Worm (Caenorhabditis elegans): ENCODE data around the gene tsen-34.
"Not testable (repeated sequence)": the region's sequence is repeated elsewhere in the genome, so short reads cannot be mapped to it uniquely, and the experiment has no call there.

The tsen-34 gene

DNA sequence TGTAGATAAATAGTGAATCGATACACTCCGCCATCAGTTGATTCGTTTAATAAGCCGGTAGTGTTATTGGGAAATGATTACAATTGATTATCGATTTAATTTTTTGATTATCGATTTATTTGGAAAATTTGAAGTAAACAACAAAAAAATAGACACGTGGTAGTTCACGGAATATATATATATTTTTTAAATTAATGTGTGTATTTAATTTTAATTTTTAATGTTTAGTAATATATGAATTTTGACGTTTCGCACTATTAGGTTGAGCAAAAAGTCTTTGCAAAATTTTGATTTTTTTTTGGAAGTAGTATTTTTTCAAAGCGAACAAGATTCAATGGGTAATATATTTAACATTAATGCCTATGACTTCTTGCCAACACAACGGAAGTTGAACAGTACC lies 35.3 kb upstream of the tsen-34 start, which contains the start of gene F49F1.12:
Gene F49F1.12, minus strand, starts transcription at position 101 of the 400 bp plus-strand sequence.
- not testable (repeated sequence) for TF ChIP-seq unc-86, gmeb-2, ahr-1 (tag; optimal IDR thresholded peaks at IDR 0.05)

ce11 chrIV:4144784-4145183 lies 33.5 kb upstream of the tsen-34 start, which contains the start of gene R07C12.3:
Gene R07C12.3, plus strand, starts transcription at chrIV:4145084.
- TF ChIP-seq sdc-2 (tag; optimal IDR thresholded peaks at IDR 0.05) = no peak
- no peak for TF ChIP-seq ceh-19 (GFP tag; optimal IDR thresholded peaks at IDR 0.05)
- no peak for TF ChIP-seq dve-1 (tag; optimal IDR thresholded peaks at IDR 0.05)
- no peak for TF ChIP-seq ahr-1 (tag; optimal IDR thresholded peaks at IDR 0.05)
- TF ChIP-seq pqm-1 (tag; optimal IDR thresholded peaks at IDR 0.05) = no peak
- TF ChIP-seq fax-1 (tag; optimal IDR thresholded peaks at IDR 0.05) = no peak
- TF ChIP-seq ama-1 (optimal IDR thresholded peaks at IDR 0.05) = no peak
- TF ChIP-seq npax-4 (tag; optimal IDR thresholded peaks at IDR 0.05) = no peak
- TF ChIP-seq nfya-1 (tag; optimal IDR thresholded peaks at IDR 0.05) = no peak
- no peak for TF ChIP-seq C08G9.2 (tag; optimal IDR thresholded peaks at IDR 0.05)

DNA sequence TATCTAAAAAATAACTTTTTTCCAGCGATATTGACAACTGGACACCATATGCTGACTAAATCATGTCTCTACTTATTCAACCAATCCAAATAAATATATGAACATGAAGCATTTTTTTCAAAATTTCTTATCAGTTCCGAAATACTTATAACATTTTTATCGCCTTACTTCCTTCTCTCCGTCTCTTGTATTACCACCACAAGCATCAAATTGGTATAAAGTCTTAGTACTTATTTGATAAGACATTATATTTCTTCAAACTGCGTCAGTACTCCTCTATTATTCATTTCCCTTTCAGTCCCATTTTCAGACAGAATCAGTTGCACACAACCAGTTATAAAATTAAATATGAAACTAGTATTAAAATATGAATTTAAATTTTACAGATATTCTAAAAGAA lies 30.4 kb upstream of the tsen-34 start:
- no peak for TF ChIP-seq fkh-6 (tag; optimal IDR thresholded peaks at IDR 0.05)
- peak; percentile 47 for TF ChIP-seq elt-2 (tag; optimal IDR thresholded peaks at IDR 0.05)

ce11 chrIV:4150138-4150537 lies 28.1 kb upstream of the tsen-34 start:
- TF ChIP-seq gmeb-2 (tag; optimal IDR thresholded peaks at IDR 0.05) (no peak), syd-9 (tag; optimal IDR thresholded peaks at IDR 0.05) (no peak), odd-2 (tag; optimal IDR thresholded peaks at IDR 0.05) (no peak), ceh-45 (GFP tag; IDR thresholded peaks at IDR 0.05) (no peak), ceh-2 (tag; optimal IDR thresholded peaks at IDR 0.05) (no peak)

ce11 chrIV:4152143-4152542 lies 26.1 kb upstream of the tsen-34 start, which contains the start of the genes K08D10.10 and R07C12.1:
Gene K08D10.10, plus strand, starts transcription at chrIV:4152235.
Gene R07C12.1, plus strand, starts transcription at chrIV:4152456.
- no peak for TF ChIP-seq pha-2 (tag; optimal IDR thresholded peaks at IDR 0.05)
- TF ChIP-seq ceh-14 (tag; optimal IDR thresholded peaks at IDR 0.05) = no peak
- TF ChIP-seq syd-9 (tag; optimal IDR thresholded peaks at IDR 0.05) = no peak
- no peak for TF ChIP-seq Y22D7AL.16 (tag; optimal IDR thresholded peaks at IDR 0.05)
- no peak for TF ChIP-seq K09A11.1 (tag; optimal IDR thresholded peaks at IDR 0.05; ENCODE audit: insufficient read depth)
- no peak for TF ChIP-seq T23F11.4 (GFP tag; optimal IDR thresholded peaks at IDR 0.05)
- no peak for TF ChIP-seq pag-3 (tag; optimal IDR thresholded peaks at IDR 0.05; ENCODE audit: borderline replicate concordance)

DNA sequence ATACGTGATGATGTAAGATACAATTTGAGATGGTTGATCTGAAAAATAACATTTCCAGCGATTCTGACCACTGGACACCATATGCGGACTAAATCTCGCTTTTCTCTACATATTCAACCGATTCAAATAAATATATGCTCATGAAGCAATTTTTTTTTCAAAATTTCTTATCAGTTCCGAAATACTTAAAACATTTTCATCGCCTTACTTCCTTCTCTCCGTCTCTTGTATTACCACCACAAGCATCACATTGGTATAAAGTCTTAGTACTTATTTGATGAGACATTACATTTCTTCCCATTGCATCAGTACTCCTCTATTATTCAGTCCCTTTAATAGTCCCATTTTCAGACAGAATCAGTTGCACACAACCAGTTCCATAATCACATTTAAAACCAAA lies 23.6 kb upstream of the tsen-34 start, which contains the start of gene K08D10.14:
Gene K08D10.14, plus strand, starts transcription at position 301 of the 400 bp plus-strand sequence.
- TF ChIP-seq unc-86 (tag; optimal IDR thresholded peaks at IDR 0.05) (no peak), ceh-31 (tag; optimal IDR thresholded peaks at IDR 0.05) (no peak), ceh-48 (tag; optimal IDR thresholded peaks at IDR 0.05) (no peak), T23F11.4 (GFP tag; optimal IDR thresholded peaks at IDR 0.05) (no peak), ttx-3 (tag; optimal IDR thresholded peaks at IDR 0.05) (no peak), ceh-18 (tag; optimal IDR thresholded peaks at IDR 0.05) (no peak)

- TF ChIP-seq che-1 (tag; optimal IDR thresholded peaks at IDR 0.05) (no peak), C08G9.2 (tag; optimal IDR thresholded peaks at IDR 0.05) (no peak), hlh-13 (GFP tag; optimal IDR thresholded peaks at IDR 0.05) (no peak), pha-4 (tag; optimal IDR thresholded peaks at IDR 0.05) (no peak), dmd-4 (tag; optimal IDR thresholded peaks at IDR 0.05; ENCODE audit: borderline replicate concordance) (no peak), tbx-7 (tag; optimal IDR thresholded peaks at IDR 0.05) (no peak), ceh-6 (GFP tag; optimal IDR thresholded peaks at IDR 0.05) (no peak), ceh-34 (tag; optimal IDR thresholded peaks at IDR 0.05) (no peak), lin-11 (tag; optimal IDR thresholded peaks at IDR 0.05) (no peak), ceh-45 (GFP tag; IDR thresholded peaks at IDR 0.05) (no peak), sox-2 (GFP tag; IDR thresholded peaks at IDR 0.05) (no peak), pqm-1 (tag; optimal IDR thresholded peaks at IDR 0.05) (no peak), ceh-24 (tag; optimal IDR thresholded peaks at IDR 0.05) (no peak), pag-3 (tag; optimal IDR thresholded peaks at IDR 0.05; ENCODE audit: borderline replicate concordance) (no peak)
These were observed 16.1 kb upstream of the tsen-34 start, which contains the start of gene scrm-5 for ce11 chrIV:4162121-4162520. Gene scrm-5, plus strand, starts transcription at chrIV:4162421.

Data from whole organism, late embryonic.